Worm (Caenorhabditis elegans) whole organism, late embryonic: ENCODE measurements around the gene Y38H6C.9.

Experiments
- T23F11.4 ChIP-seq: fragments of 200-800 bp; sonication (Bioruptor generic); optimal IDR thresholded peaks from 2 replicates; lab custom pipeline; 2018; ENCODE audit warnings: mild to moderate bottlenecking, missing genetic modification characterization, missing compliant biosample characterization
- ama-1 ChIP-seq: fragments of 150-350 bp; optimal IDR thresholded peaks from 2 replicates; lab custom pipeline; 2014
- ceh-14 ChIP-seq: sonication (generic microtip); optimal IDR thresholded peaks from 2 replicates; lab custom pipeline; 2016; ENCODE audit warnings: missing genotype, missing genetic modification characterization, missing compliant biosample characterization
- ceh-2 ChIP-seq: sonication (generic microtip); optimal IDR thresholded peaks from 2 replicates; lab custom pipeline; 2016; ENCODE audit warnings: missing genotype, missing genetic modification characterization, missing compliant biosample characterization
- ceh-48 ChIP-seq: sonication (generic microtip); optimal IDR thresholded peaks from 2 replicates; lab custom pipeline; 2016; ENCODE audit warnings: missing genetic modification characterization, inconsistent platforms, missing compliant biosample characterization
- fkh-10 ChIP-seq: fragments of 150-350 bp; optimal IDR thresholded peaks from 2 replicates; lab custom pipeline; 2014; ENCODE audit warnings: missing biosample characterization, missing genetic modification reagents, missing genetic modification characterization
- gmeb-2 ChIP-seq: sonication (generic microtip); optimal IDR thresholded peaks from 2 replicates; lab custom pipeline; 2016; ENCODE audit warnings: missing genetic modification characterization, inconsistent platforms, missing compliant biosample characterization
- hlh-13 ChIP-seq: fragments of 200-800 bp; sonication (Bioruptor generic); optimal IDR thresholded peaks from 2 replicates; lab custom pipeline; 2018; ENCODE audit warnings: mild to moderate bottlenecking, missing genetic modification characterization, missing compliant biosample characterization
- nhr-232 ChIP-seq: sonication (generic microtip); optimal IDR thresholded peaks from 2 replicates; lab custom pipeline; 2016; ENCODE audit warnings: missing genetic modification characterization, missing compliant biosample characterization
- pha-4 ChIP-seq: fragments of 150-350 bp; optimal IDR thresholded peaks from 2 replicates; lab custom pipeline; 2018; ENCODE audit warnings: missing biosample characterization, missing genetic modification reagents, missing genetic modification characterization
- pros-1 ChIP-seq: fragments of 150-350 bp; optimal IDR thresholded peaks from 2 replicates; lab custom pipeline; 2014; ENCODE audit warnings: missing biosample characterization, missing genetic modification reagents, missing genetic modification characterization
- rnt-1 ChIP-seq: sonication (generic microtip); optimal IDR thresholded peaks from 2 replicates; lab custom pipeline; 2016; ENCODE audit warnings: missing genetic modification characterization, missing compliant biosample characterization
- tbx-2 ChIP-seq: sonication (generic microtip); optimal IDR thresholded peaks from 2 replicates; lab custom pipeline; 2016; ENCODE audit warnings: missing genetic modification characterization, missing compliant biosample characterization

DNA sequence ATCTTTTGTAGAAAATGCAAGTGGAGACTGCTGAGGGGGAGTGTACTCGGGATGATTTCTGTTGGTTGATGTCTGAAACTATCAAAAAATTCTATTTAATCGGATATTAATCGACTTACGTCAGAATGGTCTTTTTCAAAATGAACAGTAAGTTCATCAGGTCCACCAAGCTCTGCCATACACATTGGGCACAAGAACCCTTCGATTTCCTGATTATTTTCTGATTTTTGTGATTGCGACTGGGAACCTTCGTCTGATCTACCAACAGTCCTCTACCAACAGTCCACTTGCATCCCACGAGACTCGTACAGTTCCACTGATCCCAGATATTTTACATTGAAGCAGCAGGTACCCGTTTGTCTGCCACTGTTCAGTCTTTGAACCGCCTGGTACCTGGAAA, 47.0 kb downstream of the Y38H6C.9 start:
- TF ChIP-seq pha-4 (tag; lab: Kevin White, UChicago) (no peak), hlh-13 (GFP tag; lab: Kevin White, UChicago) (no peak), ama-1 (lab: Kevin White, UChicago) (no peak), T23F11.4 (GFP tag; lab: Kevin White, UChicago) (no peak), gmeb-2 (no peak), ceh-14 (tag; lab: Kevin White, UChicago) (no peak), pros-1 (no peak), rnt-1 (tag; lab: Kevin White, UChicago) (no peak), fkh-10 (GFP tag; lab: Kevin White, UChicago) (no peak), tbx-2 (tag; lab: Kevin White, UChicago) (no peak), ceh-2 (tag; lab: Kevin White, UChicago) (no peak), nhr-232 (tag; lab: Kevin White, UChicago) (no peak), ceh-48 (tag; lab: Kevin White, UChicago) (no peak)
